Fruit fly (Drosophila melanogaster) whole organism, prepupa: Measurements from ENCODE around the gene arx.

Source experiments
- CG10631 ChIP-seq: fragments of 200-800 bp; sonication (Bioruptor generic); optimal IDR thresholded peaks from 2 replicates; lab custom pipeline; 2016; ENCODE audit warnings: missing biosample characterization, missing genetic modification characterization
- CG11762 ChIP-seq: fragments of 200-800 bp; sonication (Bioruptor generic); optimal IDR thresholded peaks from 3 replicates; lab custom pipeline; 2016; ENCODE audit warnings: missing biosample characterization, missing genetic modification characterization; ENCODE audit not compliant: insufficient read depth
- CG15336 ChIP-seq: fragments of 200-800 bp; sonication (Bioruptor generic); IDR thresholded peaks from 2 replicates; pipeline ENCODE4 v1.3.6; 2022; ENCODE audit warnings: missing biosample characterization, missing genetic modification characterization
- CG16779 ChIP-seq: fragments of 200-800 bp; sonication (Bioruptor generic); optimal IDR thresholded peaks from 3 replicates; lab custom pipeline; 2017; ENCODE audit warnings: missing biosample characterization, mild to moderate bottlenecking, missing genetic modification characterization
- CG3032 ChIP-seq: fragments of 200-800 bp; optimal IDR thresholded peaks from 2 replicates; lab custom pipeline; 2019; ENCODE audit warnings: missing biosample characterization, mild to moderate bottlenecking, missing genetic modification characterization, moderate library complexity
- CG34406 ChIP-seq: fragments of 200-800 bp; sonication (Bioruptor generic); optimal IDR thresholded peaks from 3 replicates; lab custom pipeline; 2016; ENCODE audit warnings: missing biosample characterization, missing genetic modification characterization
- CG3919 ChIP-seq: fragments of 200-800 bp; sonication (Bioruptor generic); optimal IDR thresholded peaks from 3 replicates; lab custom pipeline; 2016; ENCODE audit warnings: missing biosample characterization, missing genetic modification characterization
- CG4318 ChIP-seq: fragments of 200-800 bp; sonication (Bioruptor generic); optimal IDR thresholded peaks from 3 replicates; lab custom pipeline; 2017; ENCODE audit warnings: missing biosample characterization, mild to moderate bottlenecking, missing genetic modification characterization
- CG6163 ChIP-seq: fragments of 200-800 bp; sonication (Bioruptor generic); IDR thresholded peaks from 3 replicates; pipeline ENCODE4 v1.3.6; 2022; ENCODE audit warnings: missing biosample characterization, missing genetic modification characterization
- CG6276 ChIP-seq: fragments of 200-800 bp; sonication (Bioruptor generic); optimal IDR thresholded peaks from 2 replicates; lab custom pipeline; 2017; ENCODE audit warnings: missing biosample characterization, mild to moderate bottlenecking, missing genetic modification characterization
- CG6792 ChIP-seq: fragments of 200-800 bp; sonication (Bioruptor generic); optimal IDR thresholded peaks from 3 replicates; lab custom pipeline; 2016; ENCODE audit warnings: missing biosample characterization, missing genetic modification characterization
- CG6808 ChIP-seq: fragments of 200-800 bp; sonication (Bioruptor generic); optimal IDR thresholded peaks from 3 replicates; lab custom pipeline; 2017; ENCODE audit warnings: missing biosample characterization, missing genetic modification characterization, mild to moderate bottlenecking, moderate library complexity, missing genetic modification reagents
- CG6854 ChIP-seq: fragments of 200-800 bp; sonication (Bioruptor generic); optimal IDR thresholded peaks from 2 replicates; lab custom pipeline; 2017; ENCODE audit warnings: missing biosample characterization, mild to moderate bottlenecking, missing genetic modification characterization
- CG8119 ChIP-seq: fragments of 200-800 bp; sonication (Bioruptor generic); IDR thresholded peaks from 3 replicates; pipeline ENCODE4 v1.3.6; 2022; ENCODE audit warnings: missing biosample characterization, missing genetic modification characterization
- CG8632 ChIP-seq: fragments of 200-800 bp; sonication (Bioruptor generic); optimal IDR thresholded peaks from 3 replicates; lab custom pipeline; 2016; ENCODE audit warnings: missing biosample characterization, missing genetic modification characterization
- CG9139 ChIP-seq: fragments of 200-800 bp; sonication (Bioruptor generic); optimal IDR thresholded peaks from 3 replicates; lab custom pipeline; 2017; ENCODE audit warnings: missing biosample characterization, mild to moderate bottlenecking, missing genetic modification characterization
- Eip93F ChIP-seq: fragments of 200-800 bp; sonication (Bioruptor generic); optimal IDR thresholded peaks from 2 replicates; lab custom pipeline; 2016; ENCODE audit warnings: missing biosample characterization, mild to moderate bottlenecking, missing genetic modification characterization
- Ets96B ChIP-seq: fragments of 200-800 bp; optimal IDR thresholded peaks from 2 replicates; lab custom pipeline; 2019; ENCODE audit warnings: missing biosample characterization, mild to moderate bottlenecking, missing genetic modification characterization, moderate library complexity
- Hr38 ChIP-seq: sonication (Bioruptor generic); optimal IDR thresholded peaks from 2 replicates; lab custom pipeline; 2016; ENCODE audit warnings: missing biosample characterization, missing genetic modification characterization
- Hr39 ChIP-seq: fragments of 200-800 bp; sonication (Bioruptor generic); optimal IDR thresholded peaks from 2 replicates; lab custom pipeline; 2016; ENCODE audit warnings: missing biosample characterization, missing genetic modification characterization
- Lpt ChIP-seq: fragments of 200-800 bp; sonication (Bioruptor generic); optimal IDR thresholded peaks from 3 replicates; lab custom pipeline; 2016; ENCODE audit warnings: missing biosample characterization, missing genetic modification characterization
- Met ChIP-seq: fragments of 200-800 bp; sonication (Bioruptor generic); optimal IDR thresholded peaks from 3 replicates; lab custom pipeline; 2016; ENCODE audit warnings: missing biosample characterization, missing genetic modification characterization
- OdsH ChIP-seq: fragments of 200-800 bp; sonication (Bioruptor generic); optimal IDR thresholded peaks from 3 replicates; lab custom pipeline; 2016; ENCODE audit warnings: missing biosample characterization, missing genetic modification characterization
- Smox ChIP-seq: fragments of 200-800 bp; sonication (Bioruptor generic); optimal IDR thresholded peaks from 3 replicates; lab custom pipeline; 2016; ENCODE audit warnings: missing biosample characterization, missing genetic modification characterization
- Sox102F ChIP-seq: fragments of 200-800 bp; sonication (Bioruptor generic); optimal IDR thresholded peaks from 2 replicates; lab custom pipeline; 2016; ENCODE audit warnings: missing biosample characterization, mild to moderate bottlenecking, missing genetic modification characterization
- Sox14 ChIP-seq: fragments of 200-800 bp; sonication (Bioruptor generic); optimal IDR thresholded peaks from 3 replicates; lab custom pipeline; 2016; ENCODE audit warnings: missing biosample characterization, missing genetic modification characterization
- Sox15 ChIP-seq: fragments of 200-800 bp; sonication (Bioruptor generic); optimal IDR thresholded peaks from 3 replicates; lab custom pipeline; 2016; ENCODE audit warnings: missing biosample characterization, missing genetic modification characterization
- achi ChIP-seq: fragments of 200-800 bp; sonication (Bioruptor generic); optimal IDR thresholded peaks from 3 replicates; lab custom pipeline; 2016; ENCODE audit warnings: missing biosample characterization, missing genetic modification characterization
- acj6 ChIP-seq: fragments of 200-800 bp; sonication (Bioruptor generic); optimal IDR thresholded peaks from 3 replicates; lab custom pipeline; 2016; ENCODE audit warnings: missing biosample characterization, missing genetic modification characterization
- cyc ChIP-seq: fragments of 200-800 bp; sonication (Bioruptor generic); optimal IDR thresholded peaks from 3 replicates; lab custom pipeline; 2016; ENCODE audit warnings: missing biosample characterization, missing genetic modification characterization
- dac ChIP-seq: fragments of 200-800 bp; sonication (Bioruptor generic); optimal IDR thresholded peaks from 2 replicates; lab custom pipeline; 2017; ENCODE audit warnings: missing biosample characterization, mild to moderate bottlenecking, missing genetic modification characterization
- esn ChIP-seq: fragments of 200-800 bp; sonication (Bioruptor generic); optimal IDR thresholded peaks from 2 replicates; lab custom pipeline; 2016; ENCODE audit warnings: missing biosample characterization, mild to moderate bottlenecking, missing genetic modification characterization, moderate library complexity
- fd59A ChIP-seq: fragments of 200-800 bp; sonication (Bioruptor generic); optimal IDR thresholded peaks from 2 replicates; lab custom pipeline; 2017; ENCODE audit warnings: missing biosample characterization, mild to moderate bottlenecking, missing genetic modification characterization, missing genetic modification reagents
- fd85E ChIP-seq: fragments of 200-800 bp; sonication (Bioruptor generic); optimal IDR thresholded peaks from 3 replicates; lab custom pipeline; 2016; ENCODE audit warnings: missing biosample characterization, missing genetic modification characterization
- fkh ChIP-seq: fragments of 200-800 bp; sonication (Bioruptor generic); optimal IDR thresholded peaks from 3 replicates; lab custom pipeline; 2017; ENCODE audit warnings: missing biosample characterization, mild to moderate bottlenecking, missing genetic modification characterization, moderate library complexity
- lz ChIP-seq: fragments of 200-800 bp; sonication (Bioruptor generic); optimal IDR thresholded peaks from 3 replicates; lab custom pipeline; 2016; ENCODE audit warnings: missing biosample characterization, missing genetic modification characterization
- pdm3 ChIP-seq: fragments of 200-800 bp; sonication (Bioruptor generic); optimal IDR thresholded peaks from 3 replicates; lab custom pipeline; 2016; ENCODE audit warnings: missing biosample characterization, missing genetic modification characterization
- salr ChIP-seq, 2 experiments: fragments of 200-800 bp; sonication (Bioruptor generic); optimal IDR thresholded peaks; 3 replicates each; lab custom pipeline; 2016 to 2018; ENCODE audit warnings: missing biosample characterization in 2 of 2, missing genetic modification characterization in 2 of 2, mild to moderate bottlenecking in 1 of 2
- spab ChIP-seq: fragments of 200-800 bp; sonication (Bioruptor generic); optimal IDR thresholded peaks from 2 replicates; lab custom pipeline; 2017; ENCODE audit warnings: missing biosample characterization, mild to moderate bottlenecking, missing genetic modification characterization, missing genetic modification reagents
- ss ChIP-seq, 2 experiments: fragments of 200-800 bp; sonication (Bioruptor generic); optimal IDR thresholded peaks; 2 replicates in 1 of 2; 3 replicates in 1 of 2; lab custom pipeline; 2017 to 2018; ENCODE audit warnings: mild to moderate bottlenecking in 2 of 2, missing biosample characterization in 2 of 2, missing genetic modification characterization in 2 of 2, moderate library complexity in 1 of 2
- svp ChIP-seq: fragments of 200-800 bp; sonication (Bioruptor generic); peaks from one replicate; lab custom pipeline; 2016; ENCODE audit warnings: missing biosample characterization, missing genetic modification characterization
- vri ChIP-seq: fragments of 200-800 bp; sonication (Bioruptor generic); optimal IDR thresholded peaks from 3 replicates; lab custom pipeline; 2016; ENCODE audit warnings: missing biosample characterization, mild to moderate bottlenecking, missing genetic modification characterization

arx gene

dm6 chr3L:18889222-18889866 is 12.0 kb downstream of the arx start (continued):
- TF ChIP-seq CG16779 (peak; percentile 30), svp (GFP tag; lab: Kevin White, UChicago) (peak; percentile 94), Sox15 (GFP tag; lab: Kevin White, UChicago) (no peak), pdm3 (GFP tag; lab: Kevin White, UChicago) (peak; percentile 19), dac (GFP tag; lab: Kevin White, UChicago) (no peak), CG6792 (GFP tag; lab: Kevin White, UChicago) (no peak), fd59A (GFP tag; lab: Kevin White, UChicago) (no peak), Met (GFP tag; lab: Kevin White, UChicago) (peak; percentile 48), achi (GFP tag; lab: Kevin White, UChicago) (no peak), CG6163 (GFP tag; lab: Robert Waterston, UW) (peak; percentile 29; the same call in 1 of the 3 replicates), cyc (GFP tag; lab: Kevin White, UChicago) (no peak), CG10631 (GFP tag; lab: Kevin White, UChicago) (peak; percentile 3), lz (no peak), Eip93F (GFP tag; lab: Kevin White, UChicago) (no peak), Sox102F (peak; percentile 10), CG8632 (GFP tag; lab: Kevin White, UChicago) (peak; percentile 1), Hr39 (GFP tag; lab: Kevin White, UChicago) (no peak), Lpt (GFP tag; lab: Kevin White, UChicago) (peak; percentile 16), CG6808 (GFP tag; lab: Kevin White, UChicago) (peak; percentile 71), CG8119 (no peak), CG6276 (peak; percentile 65), CG11762 (GFP tag; lab: Kevin White, UChicago) (no peak), CG15336 (GFP tag; lab: Robert Waterston, UW) (peak; percentile 31; the same call in 1 of the 2 replicates), CG6854 (GFP tag; lab: Kevin White, UChicago) (peak; percentile 16), fd85E (GFP tag; lab: Kevin White, UChicago) (no peak), salr (GFP tag; optimal IDR thresholded peaks at IDR 0.05; lab: Kevin White, UChicago) (no peak)

- TF ChIP-seq Hr38 (no peak), ss (GFP tag; optimal IDR thresholded peaks at IDR 0.05; lab: Kevin White, UChicago) (no peak), Lpt (GFP tag; lab: Kevin White, UChicago) (no peak)
These were observed 19.7 kb downstream of the arx start for dm6 chr3L:18881613-18882012.

- TF ChIP-seq CG4318 (GFP tag; lab: Kevin White, UChicago): no peak
- peak; percentile 82 for TF ChIP-seq fkh (GFP tag; lab: Kevin White, UChicago)
- peak; percentile 20 for TF ChIP-seq CG10631 (GFP tag; lab: Kevin White, UChicago)
- no peak for TF ChIP-seq vri (GFP tag; lab: Kevin White, UChicago)
- TF ChIP-seq fd59A (GFP tag; lab: Kevin White, UChicago): no peak
- no peak for TF ChIP-seq lz
These were observed 28.9 kb downstream of the arx start, which contains the start of the genes Rad9 and Uggt for dm6 chr3L:18872440-18872839. Rad9 (minus strand) TSS chr3L:18872553. Uggt (plus strand) TSS chr3L:18872747.

dm6 chr3L:18870027-18870426 is 31.3 kb downstream of the arx start, which contains the start of gene Blos3:
Blos3 (plus strand) TSS chr3L:18870224.
- no peak for TF ChIP-seq CG8632 (GFP tag; lab: Kevin White, UChicago)
- no peak for TF ChIP-seq CG34406
- TF ChIP-seq Hr39 (GFP tag; lab: Kevin White, UChicago): peak; percentile 68
- peak; percentile 42; the same call in 1 of the 2 replicates for TF ChIP-seq CG15336 (GFP tag; lab: Robert Waterston, UW)
- peak; percentile 52 for TF ChIP-seq acj6
- no peak for TF ChIP-seq CG9139 (GFP tag; lab: Kevin White, UChicago)
- TF ChIP-seq CG10631 (GFP tag; lab: Kevin White, UChicago): peak; percentile 78
- TF ChIP-seq fd59A (GFP tag; lab: Kevin White, UChicago): no peak
- TF ChIP-seq CG3919: no peak
- peak; percentile 40 for TF ChIP-seq CG3032
- TF ChIP-seq salr (GFP tag; optimal IDR thresholded peaks at IDR 0.05; lab: Kevin White, UChicago): no peak
- TF ChIP-seq vri (GFP tag; lab: Kevin White, UChicago): no peak
- peak; percentile 20 for TF ChIP-seq Ets96B (tag; lab: Kevin White, UChicago)
- no peak for TF ChIP-seq achi (GFP tag; lab: Kevin White, UChicago)
- peak; percentile 80 for TF ChIP-seq esn (GFP tag; lab: Kevin White, UChicago)
- no peak for TF ChIP-seq spab (GFP tag; lab: Kevin White, UChicago)
- no peak for TF ChIP-seq OdsH (GFP tag; lab: Kevin White, UChicago)
- TF ChIP-seq Eip93F (GFP tag; lab: Kevin White, UChicago): peak; percentile 16
- TF ChIP-seq CG6792 (GFP tag; lab: Kevin White, UChicago): peak; percentile 50
- TF ChIP-seq dac (GFP tag; lab: Kevin White, UChicago): no peak
- no peak for TF ChIP-seq Hr38
- TF ChIP-seq cyc (GFP tag; lab: Kevin White, UChicago): peak; percentile 63
- no peak for TF ChIP-seq Lpt (GFP tag; lab: Kevin White, UChicago)
- peak; percentile 69 for TF ChIP-seq lz
- TF ChIP-seq CG11762 (GFP tag; lab: Kevin White, UChicago): no peak
- peak; percentile 58 for TF ChIP-seq Sox14 (GFP tag; lab: Kevin White, UChicago)
- no peak for TF ChIP-seq Smox
